Worm (Caenorhabditis elegans) whole organism, L2 larva: ENCODE results near the gene T09F5.2.

Experiments
- F13H6.1 ChIP-seq: sonication (generic microtip); optimal IDR thresholded peaks from 2 replicates; lab custom pipeline; 2016; ENCODE audit warnings: missing genetic modification characterization, missing compliant biosample characterization
- R02D3.7 ChIP-seq: fragments of 150-350 bp; optimal IDR thresholded peaks from 2 replicates; lab custom pipeline; 2014; ENCODE audit warnings: missing biosample characterization, missing genetic modification characterization
- Y55F3AM.14 ChIP-seq: fragments of 200-800 bp; sonication (Bioruptor generic); optimal IDR thresholded peaks from 2 replicates; lab custom pipeline; 2018; ENCODE audit warnings: mild to moderate bottlenecking, missing genetic modification characterization, missing compliant biosample characterization
- alr-1 ChIP-seq: fragments of 150-350 bp; optimal IDR thresholded peaks from 2 replicates; lab custom pipeline; 2014; ENCODE audit warnings: missing biosample characterization, missing genetic modification characterization
- ceh-16 ChIP-seq: fragments of 150-350 bp; optimal IDR thresholded peaks from 2 replicates; lab custom pipeline; 2014; ENCODE audit warnings: missing biosample characterization, missing genetic modification characterization
- crh-2 ChIP-seq: sonication (generic microtip); optimal IDR thresholded peaks from 2 replicates; lab custom pipeline; 2017; ENCODE audit warnings: missing biosample characterization, missing genetic modification characterization
- dmd-4 ChIP-seq: sonication (generic microtip); optimal IDR thresholded peaks from 2 replicates; lab custom pipeline; 2017; ENCODE audit warnings: missing biosample characterization, missing genetic modification characterization
- egl-27 ChIP-seq: sonication (generic microtip); optimal IDR thresholded peaks from 3 replicates; lab custom pipeline; 2017; ENCODE audit warnings: missing biosample characterization, missing genetic modification reagents, missing genetic modification characterization
- elt-1 ChIP-seq: fragments of 150-350 bp; optimal IDR thresholded peaks from 2 replicates; lab custom pipeline; 2014; ENCODE audit warnings: missing biosample characterization, missing genetic modification characterization
- elt-3 ChIP-seq: sonication (generic microtip); optimal IDR thresholded peaks from 2 replicates; lab custom pipeline; 2017; ENCODE audit warnings: missing biosample characterization, missing genetic modification characterization
- fos-1 ChIP-seq: fragments of 150-350 bp; optimal IDR thresholded peaks from 2 replicates; lab custom pipeline; 2014; ENCODE audit warnings: missing biosample characterization, missing genetic modification characterization
- lin-11 ChIP-seq: fragments of 150-350 bp; sonication (generic microtip); optimal IDR thresholded peaks from 2 replicates; lab custom pipeline; 2014; ENCODE audit warnings: missing biosample characterization, missing genetic modification characterization, inconsistent platforms, mixed read lengths
- lin-39 ChIP-seq: fragments of 150-350 bp; optimal IDR thresholded peaks from 2 replicates; lab custom pipeline; 2014; ENCODE audit warnings: missing biosample characterization, missing genetic modification reagents, missing genetic modification characterization
- mab-5 ChIP-seq: fragments of 150-350 bp; optimal IDR thresholded peaks from 2 replicates; lab custom pipeline; 2014; ENCODE audit warnings: missing biosample characterization, missing genetic modification characterization
- mbf-1 ChIP-seq: sonication (generic microtip); optimal IDR thresholded peaks from 2 replicates; lab custom pipeline; 2017; ENCODE audit warnings: missing biosample characterization, missing genetic modification characterization
- nhr-11 ChIP-seq: fragments of 150-350 bp; optimal IDR thresholded peaks from 2 replicates; lab custom pipeline; 2014; ENCODE audit warnings: missing biosample characterization, missing genetic modification characterization
- nhr-12 ChIP-seq: fragments of 150-350 bp; optimal IDR thresholded peaks from 2 replicates; lab custom pipeline; 2014; ENCODE audit warnings: missing biosample characterization, missing genetic modification characterization
- nhr-129 ChIP-seq: fragments of 150-350 bp; optimal IDR thresholded peaks from 2 replicates; lab custom pipeline; 2014; ENCODE audit warnings: missing biosample characterization, missing genetic modification characterization
- nhr-21 ChIP-seq: fragments of 150-350 bp; optimal IDR thresholded peaks from 2 replicates; lab custom pipeline; 2014; ENCODE audit warnings: missing biosample characterization, missing genetic modification characterization
- nhr-23 ChIP-seq: fragments of 150-350 bp; optimal IDR thresholded peaks from 2 replicates; lab custom pipeline; 2014; ENCODE audit warnings: missing biosample characterization, missing genetic modification reagents, missing genetic modification characterization
- nhr-237 ChIP-seq: fragments of 150-350 bp; optimal IDR thresholded peaks from 2 replicates; lab custom pipeline; 2014; ENCODE audit warnings: missing biosample characterization, missing genetic modification characterization
- nhr-6 ChIP-seq: fragments of 150-350 bp; optimal IDR thresholded peaks from 2 replicates; lab custom pipeline; 2014; ENCODE audit warnings: missing biosample characterization, missing genetic modification characterization
- peb-1 ChIP-seq: fragments of 150-350 bp; optimal IDR thresholded peaks from 2 replicates; lab custom pipeline; 2014; ENCODE audit warnings: missing biosample characterization, missing genetic modification characterization
- sma-3 ChIP-seq: sonication (generic microtip); optimal IDR thresholded peaks from 2 replicates; lab custom pipeline; 2016; ENCODE audit warnings: missing genetic modification reagents, missing genetic modification characterization, missing compliant biosample characterization
- sma-9 ChIP-seq, 2 experiments: fragments of 150-350 bp in 1 of 2; sonication (generic microtip) in 1 of 2; optimal IDR thresholded peaks; 2 replicates each; lab custom pipeline; 2014 to 2016; ENCODE audit warnings: missing genetic modification characterization in 2 of 2, mild to moderate bottlenecking in 1 of 2, missing biosample characterization in 1 of 2, missing compliant biosample characterization in 1 of 2, missing genetic modification reagents in 1 of 2, moderate library complexity in 1 of 2
- snpc-4 ChIP-seq: fragments of 150-350 bp; optimal IDR thresholded peaks from 2 replicates; lab custom pipeline; 2014; ENCODE audit warnings: missing biosample characterization, missing genetic modification characterization
- unc-55 ChIP-seq: fragments of 150-350 bp; sonication (generic microtip); optimal IDR thresholded peaks from 3 replicates; lab custom pipeline; 2014; ENCODE audit warnings: missing biosample characterization, missing genetic modification reagents, missing genetic modification characterization
- ztf-1 ChIP-seq: fragments of 200-800 bp; sonication (Bioruptor generic); conservative IDR thresholded peaks from 2 replicates; pipeline ENCODE4 v1.3.6; 2022; ENCODE audit warnings: missing genetic modification characterization, missing compliant biosample characterization
- ztf-11 ChIP-seq: sonication (generic microtip); optimal IDR thresholded peaks from 2 replicates; lab custom pipeline; 2017; ENCODE audit warnings: missing biosample characterization, missing genetic modification characterization
- ztf-4 ChIP-seq: fragments of 150-350 bp; optimal IDR thresholded peaks from 2 replicates; lab custom pipeline; 2014; ENCODE audit warnings: missing biosample characterization, missing genetic modification characterization

Gene T09F5.2

ce11 chrV:15162697-15163096, 11.9 kb downstream of the T09F5.2 start, which contains the start of gene srz-11:
Gene srz-11 (plus strand): TSS chrV:15163082.
- TF ChIP-seq R02D3.7 (tag; lab: Kevin White, UChicago) = no peak
- TF ChIP-seq elt-3 (tag; lab: Kevin White, UChicago) = no peak
- no peak for TF ChIP-seq nhr-23 (tag; lab: Kevin White, UChicago)
- TF ChIP-seq fos-1 (tag; lab: Kevin White, UChicago) = no peak
- TF ChIP-seq nhr-12 = no peak
- TF ChIP-seq ztf-11 (tag; lab: Kevin White, UChicago) = no peak
- no peak for TF ChIP-seq dmd-4 (tag; lab: Kevin White, UChicago)
- no peak for TF ChIP-seq nhr-11 (tag; lab: Kevin White, UChicago)
- TF ChIP-seq elt-1 (tag; lab: Kevin White, UChicago) = no peak
- no peak for TF ChIP-seq lin-39 (tag; lab: Kevin White, UChicago)
- TF ChIP-seq ceh-16 = no peak
- TF ChIP-seq sma-3 (GFP tag; lab: Kevin White, UChicago) = no peak
- no peak for TF ChIP-seq snpc-4 (tag; lab: Kevin White, UChicago)
- no peak for TF ChIP-seq crh-2 (tag; lab: Kevin White, UChicago)

ce11 chrV:15168018-15168417, 17.3 kb downstream of the T09F5.2 start:
- TF ChIP-seq nhr-129 (tag; lab: Kevin White, UChicago) = peak; percentile 13
- TF ChIP-seq, all 48 proteins: peak for 1; not testable (repeated sequence) for 47

- TF ChIP-seq nhr-12 (no peak), elt-1 (tag; lab: Kevin White, UChicago) (no peak), nhr-6 (tag; lab: Kevin White, UChicago) (no peak), dmd-4 (tag; lab: Kevin White, UChicago) (no peak)
These were observed 24.7 kb downstream of the T09F5.2 start, which contains the start of gene clec-47 for ce11 chrV:15175459-15175858. Gene clec-47 (plus strand): TSS chrV:15175759.

- TF ChIP-seq sma-3 (GFP tag; lab: Kevin White, UChicago) (no peak), nhr-6 (tag; lab: Kevin White, UChicago) (no peak), dmd-4 (tag; lab: Kevin White, UChicago) (no peak)
- TF ChIP-seq, all 48 proteins: peak for 0
These were observed 29.0 kb downstream of the T09F5.2 start, which contains the start of gene T09F5.10 for ce11 chrV:15179757-15180156. Gene T09F5.10 (plus strand): TSS chrV:15180057.

ce11 chrV:15181899-15182298, 31.1 kb downstream of the T09F5.2 start:
- TF ChIP-seq nhr-237 (tag; lab: Kevin White, UChicago) (no peak), nhr-21 (tag; lab: Kevin White, UChicago) (peak; percentile 21)

ce11 chrV:15182407-15182806, 31.6 kb downstream of the T09F5.2 start, which contains the start of gene fbxa-84:
Gene fbxa-84 (plus strand): TSS chrV:15182440.
- no peak for TF ChIP-seq ztf-1
- peak; percentile 67 for TF ChIP-seq fos-1 (tag; lab: Kevin White, UChicago)

- no peak for TF ChIP-seq mab-5
- TF ChIP-seq nhr-6 (tag; lab: Kevin White, UChicago) = no peak
- TF ChIP-seq lin-39 (tag; lab: Kevin White, UChicago) = no peak
- no peak for TF ChIP-seq elt-1 (tag; lab: Kevin White, UChicago)
- no peak for TF ChIP-seq unc-55 (GFP tag; lab: Kevin White, UChicago)
- TF ChIP-seq alr-1 = no peak
- TF ChIP-seq ztf-11 (tag; lab: Kevin White, UChicago) = no peak
- TF ChIP-seq lin-11 (tag; lab: Kevin White, UChicago) = no peak
- no peak for TF ChIP-seq F13H6.1 (tag; lab: Kevin White, UChicago)
- no peak for TF ChIP-seq egl-27
- TF ChIP-seq peb-1 (tag; lab: Kevin White, UChicago) = no peak
- TF ChIP-seq Y55F3AM.14 (GFP tag; lab: Kevin White, UChicago) = no peak
- TF ChIP-seq sma-9 (GFP tag; optimal IDR thresholded peaks at IDR 0.05; lab: Kevin White, UChicago) = no peak
- no peak for TF ChIP-seq sma-9 (tag; optimal IDR thresholded peaks at IDR 0.05; lab: Kevin White, UChicago)
- no peak for TF ChIP-seq ztf-4 (tag; lab: Kevin White, UChicago)
- TF ChIP-seq mbf-1 (tag; lab: Kevin White, UChicago) = no peak
- no peak for TF ChIP-seq nhr-12
These were observed 33.6 kb downstream of the T09F5.2 start, which contains the start of gene Y75B12B.1 for ce11 chrV:15184097-15185040. Gene Y75B12B.1 (plus strand): TSS chrV:15184699.
